Worm (Caenorhabditis elegans): Measurements from ENCODE around the gene idpb-4.

idpb-4 gene

DNA sequence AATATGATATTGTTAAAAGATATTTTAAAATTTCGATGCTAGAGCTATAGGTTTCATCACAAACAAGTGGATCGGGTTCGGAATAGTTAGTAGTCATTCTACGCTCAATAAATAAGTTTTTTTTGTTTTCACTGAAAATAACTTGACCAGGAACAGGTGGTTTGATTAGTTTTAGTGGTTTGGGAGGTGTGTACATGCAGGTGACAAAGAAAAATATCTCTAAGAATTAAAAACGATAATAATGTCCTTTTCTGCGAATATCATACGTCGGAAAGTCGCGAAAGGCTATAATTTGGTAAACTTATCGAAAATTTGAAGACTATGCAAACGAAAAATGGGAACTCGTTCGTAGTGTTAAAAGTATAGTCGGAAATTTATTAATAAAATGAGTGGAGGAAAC lies 27.0 kb downstream of the idpb-4 start, which contains the start of gene srg-15:
srg-15 (minus strand) TSS at position 101 of the 400 bp plus-strand sequence.
- TF ChIP-seq ama-1 (optimal IDR thresholded peaks at IDR 0.05) (no peak), tra-4 (tag; optimal IDR thresholded peaks at IDR 0.05) (no peak), hmg-4 (GFP tag; optimal IDR thresholded peaks at IDR 0.05) (no peak), aly-1 (tag; optimal IDR thresholded peaks at IDR 0.05) (no peak), B0310.2 (tag; optimal IDR thresholded peaks at IDR 0.05) (no peak), tbx-37 (GFP tag; conservative IDR thresholded peaks at IDR 0.05) (no peak), ceh-13 (GFP tag; optimal IDR thresholded peaks at IDR 0.05) (no peak), flt-1 (GFP tag; IDR thresholded peaks at IDR 0.05) (no peak), pes-1 (GFP tag; IDR thresholded peaks at IDR 0.05) (no peak), hnd-1 (tag; optimal IDR thresholded peaks at IDR 0.05) (no peak), ets-7 (tag; optimal IDR thresholded peaks at IDR 0.05) (no peak), tbx-11 (GFP tag; IDR thresholded peaks at IDR 0.05) (no peak)

DNA sequence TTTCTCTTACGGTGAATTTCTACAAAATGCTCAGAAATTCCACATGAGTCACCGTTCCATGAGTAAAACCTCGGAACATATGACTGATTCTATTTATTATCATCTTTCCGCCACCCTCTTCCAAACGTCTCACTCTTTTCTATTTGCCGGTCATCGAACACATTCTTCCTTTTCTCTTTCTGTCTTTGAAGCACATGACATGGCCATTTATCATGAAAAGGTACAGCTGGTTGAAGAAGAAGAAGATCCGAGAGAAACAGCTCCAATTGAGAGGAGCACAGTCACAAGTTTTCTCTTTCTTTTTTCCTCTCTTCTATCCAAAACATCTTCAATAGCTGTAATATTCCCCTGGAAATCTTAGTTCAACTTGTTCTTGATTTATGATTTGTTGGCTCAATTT lies 30.3 kb downstream of the idpb-4 start, which contains the start of gene cup-16:
cup-16 (plus strand) TSS at position 132 of the 400 bp plus-strand sequence.
- TF ChIP-seq ama-1 (optimal IDR thresholded peaks at IDR 0.05) (no peak), ceh-36 (tag; optimal IDR thresholded peaks at IDR 0.05) (no peak), flt-1 (GFP tag; IDR thresholded peaks at IDR 0.05) (no peak), tbx-11 (GFP tag; IDR thresholded peaks at IDR 0.05) (no peak), pes-1 (GFP tag; IDR thresholded peaks at IDR 0.05) (no peak), hnd-1 (tag; optimal IDR thresholded peaks at IDR 0.05) (no peak), B0310.2 (tag; optimal IDR thresholded peaks at IDR 0.05) (no peak), sea-1 (GFP tag; conservative IDR thresholded peaks at IDR 0.05) (no peak), aly-1 (tag; optimal IDR thresholded peaks at IDR 0.05) (no peak), scrt-1 (GFP tag; IDR thresholded peaks at IDR 0.05) (no peak)

DNA sequence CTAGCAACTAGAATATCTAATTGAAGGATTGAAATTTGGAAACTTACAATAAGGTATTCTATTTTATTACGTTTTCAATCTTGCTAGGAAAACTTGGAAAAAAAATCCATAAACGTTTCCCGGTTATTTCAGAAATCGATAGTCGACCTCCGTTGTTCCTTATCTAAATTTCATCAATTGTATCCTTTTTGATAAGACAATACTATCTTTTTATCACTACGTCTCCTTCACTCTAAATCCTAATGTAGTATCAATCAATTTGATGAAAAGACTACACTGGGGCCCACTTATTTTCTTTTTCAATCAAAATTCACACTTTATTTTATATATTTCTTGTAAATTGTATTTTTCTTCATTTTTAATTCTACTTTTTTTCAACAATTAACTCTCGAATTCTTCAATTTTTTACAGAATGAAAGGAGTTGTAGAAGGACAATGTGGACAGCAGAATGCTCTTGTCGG lies 32.9 kb downstream of the idpb-4 start, which contains the start of gene prx-5:
prx-5 (plus strand) TSS at position 412 of the 462 bp plus-strand sequence.
- TF ChIP-seq aly-1 (tag; optimal IDR thresholded peaks at IDR 0.05) = no peak
- no peak for TF ChIP-seq tbx-11 (GFP tag; IDR thresholded peaks at IDR 0.05)
- no peak for TF ChIP-seq tra-4 (tag; optimal IDR thresholded peaks at IDR 0.05)
- TF ChIP-seq B0310.2 (tag; optimal IDR thresholded peaks at IDR 0.05) = no peak
- no peak for TF ChIP-seq hnd-1 (tag; optimal IDR thresholded peaks at IDR 0.05)
- no peak for TF ChIP-seq hmbx-1 (tag; optimal IDR thresholded peaks at IDR 0.05)
- no peak for TF ChIP-seq F13C5.2 (tag; optimal IDR thresholded peaks at IDR 0.05)
- no peak for TF ChIP-seq pes-1 (GFP tag; IDR thresholded peaks at IDR 0.05)
- TF ChIP-seq flt-1 (GFP tag; IDR thresholded peaks at IDR 0.05) = no peak
- TF ChIP-seq tbx-37 (GFP tag; conservative IDR thresholded peaks at IDR 0.05) = no peak

DNA sequence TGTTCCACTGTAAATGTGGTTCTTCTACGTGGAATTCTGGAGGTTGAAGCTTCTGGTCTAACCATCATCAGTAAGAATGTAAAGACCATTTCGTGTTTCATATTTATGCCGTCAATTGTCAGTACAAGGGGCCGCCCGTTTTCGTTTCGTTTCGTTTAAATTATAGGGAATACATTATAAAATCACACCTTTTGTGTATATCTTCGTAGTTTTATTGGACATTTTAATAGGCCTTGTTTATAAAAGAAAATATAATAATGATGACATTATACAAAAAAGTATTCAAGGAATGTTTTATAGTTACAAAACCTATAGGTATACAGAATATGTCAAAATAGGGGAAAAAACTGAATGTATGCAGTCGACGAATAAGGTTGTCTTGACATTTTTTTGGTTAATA lies 33.6 kb downstream of the idpb-4 start, which contains the start of gene ceh-7:
ceh-7 (minus strand) TSS at position 101 of the 400 bp plus-strand sequence.
- TF ChIP-seq tra-4 (tag; optimal IDR thresholded peaks at IDR 0.05) = no peak
- TF ChIP-seq tbx-37 (GFP tag; conservative IDR thresholded peaks at IDR 0.05) = no peak
- no peak for TF ChIP-seq tbx-11 (GFP tag; IDR thresholded peaks at IDR 0.05)
- no peak for TF ChIP-seq hmbx-1 (tag; optimal IDR thresholded peaks at IDR 0.05)
- no peak for TF ChIP-seq ama-1 (optimal IDR thresholded peaks at IDR 0.05)
- no peak for TF ChIP-seq B0310.2 (tag; optimal IDR thresholded peaks at IDR 0.05)
- no peak for TF ChIP-seq ceh-13 (GFP tag; optimal IDR thresholded peaks at IDR 0.05)
- no peak for TF ChIP-seq F13C5.2 (tag; optimal IDR thresholded peaks at IDR 0.05)
- TF ChIP-seq hmg-4 (GFP tag; optimal IDR thresholded peaks at IDR 0.05) = no peak
- no peak for TF ChIP-seq aly-1 (tag; optimal IDR thresholded peaks at IDR 0.05)
- TF ChIP-seq sea-1 (GFP tag; conservative IDR thresholded peaks at IDR 0.05) = no peak
- TF ChIP-seq ets-7 (tag; optimal IDR thresholded peaks at IDR 0.05) = no peak
- no peak for TF ChIP-seq hnd-1 (tag; optimal IDR thresholded peaks at IDR 0.05)
- TF ChIP-seq scrt-1 (GFP tag; IDR thresholded peaks at IDR 0.05) = no peak
- TF ChIP-seq ceh-36 (tag; optimal IDR thresholded peaks at IDR 0.05) = no peak

DNA sequence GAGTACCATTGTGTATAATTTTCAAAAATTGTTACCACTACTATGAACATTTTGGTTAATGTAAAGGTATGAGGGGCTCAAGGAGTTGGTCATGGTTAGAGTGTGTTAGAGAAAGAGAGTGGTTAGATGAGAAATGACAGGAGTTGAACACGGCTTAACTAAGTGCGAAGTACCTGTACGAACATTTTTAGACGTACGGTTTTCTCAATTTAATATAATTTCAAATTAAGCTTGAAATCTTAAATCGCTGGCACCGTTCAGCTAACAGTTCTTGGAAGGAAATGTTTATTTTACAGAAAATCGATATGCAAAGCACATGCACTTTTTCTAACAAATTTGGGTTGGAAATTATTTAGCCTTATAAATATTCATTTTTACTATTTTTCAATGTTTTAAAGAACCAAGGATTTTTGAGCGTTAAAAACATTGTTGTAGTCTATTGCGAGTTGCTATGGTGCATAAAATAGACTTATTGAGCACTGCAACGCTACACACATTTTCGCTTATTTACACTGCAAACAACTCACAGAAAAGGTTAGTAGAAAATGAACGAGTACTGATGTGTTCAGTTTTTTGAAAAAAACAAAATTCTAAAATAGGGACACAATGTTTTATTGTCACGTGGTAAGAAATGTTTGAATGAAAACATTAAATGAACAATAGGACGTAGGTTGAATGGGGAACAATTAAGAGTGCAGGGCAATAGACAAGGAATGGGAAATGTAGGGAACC lies 35.6 kb downstream of the idpb-4 start, which contains the start of gene sphk-1:
sphk-1 (minus strand) TSS at position 51 of the 732 bp plus-strand sequence.
- no peak for TF ChIP-seq flt-1 (GFP tag; IDR thresholded peaks at IDR 0.05)
- TF ChIP-seq B0310.2 (tag; optimal IDR thresholded peaks at IDR 0.05) = no peak
- TF ChIP-seq ama-1 (optimal IDR thresholded peaks at IDR 0.05) = no peak
- no peak for TF ChIP-seq hnd-1 (tag; optimal IDR thresholded peaks at IDR 0.05)
- no peak for TF ChIP-seq hmbx-1 (tag; optimal IDR thresholded peaks at IDR 0.05)
- no peak for TF ChIP-seq aly-1 (tag; optimal IDR thresholded peaks at IDR 0.05)
- no peak for TF ChIP-seq ceh-13 (GFP tag; optimal IDR thresholded peaks at IDR 0.05)
- TF ChIP-seq pes-1 (GFP tag; IDR thresholded peaks at IDR 0.05) = no peak
- TF ChIP-seq tbx-37 (GFP tag; conservative IDR thresholded peaks at IDR 0.05) = no peak
- TF ChIP-seq tra-4 (tag; optimal IDR thresholded peaks at IDR 0.05) = no peak
- TF ChIP-seq tbx-11 (GFP tag; IDR thresholded peaks at IDR 0.05) = no peak
- TF ChIP-seq sea-1 (GFP tag; conservative IDR thresholded peaks at IDR 0.05) = no peak
- no peak for TF ChIP-seq scrt-1 (GFP tag; IDR thresholded peaks at IDR 0.05)
- no peak for TF ChIP-seq ceh-36 (tag; optimal IDR thresholded peaks at IDR 0.05)
- TF ChIP-seq hmg-4 (GFP tag; optimal IDR thresholded peaks at IDR 0.05) = no peak
- no peak for TF ChIP-seq ets-7 (tag; optimal IDR thresholded peaks at IDR 0.05)
- TF ChIP-seq F13C5.2 (tag; optimal IDR thresholded peaks at IDR 0.05) = no peak

DNA sequence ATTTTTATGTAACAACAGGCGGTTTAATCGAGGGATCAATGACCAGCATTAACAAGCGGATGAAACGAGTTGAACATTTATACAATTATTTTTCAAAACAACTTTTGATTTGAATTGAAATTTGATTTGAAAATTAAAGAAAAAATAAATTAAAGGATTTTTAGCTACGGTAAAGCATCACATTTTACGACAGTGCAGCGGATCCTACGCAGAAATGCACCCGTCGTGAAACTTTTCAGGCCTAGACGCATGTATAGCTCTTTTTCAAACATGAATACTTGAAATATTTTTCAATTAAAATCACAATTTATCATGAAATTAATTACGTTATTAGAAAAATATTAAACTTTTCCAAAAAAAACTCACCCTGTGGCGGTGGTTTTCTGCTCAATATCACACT lies 36.3 kb downstream of the idpb-4 start:
- TF ChIP-seq hmg-4 (GFP tag; optimal IDR thresholded peaks at IDR 0.05) = no peak
- no peak for TF ChIP-seq flt-1 (GFP tag; IDR thresholded peaks at IDR 0.05)
- no peak for TF ChIP-seq F13C5.2 (tag; optimal IDR thresholded peaks at IDR 0.05)
- no peak for TF ChIP-seq ets-7 (tag; optimal IDR thresholded peaks at IDR 0.05)

DNA sequence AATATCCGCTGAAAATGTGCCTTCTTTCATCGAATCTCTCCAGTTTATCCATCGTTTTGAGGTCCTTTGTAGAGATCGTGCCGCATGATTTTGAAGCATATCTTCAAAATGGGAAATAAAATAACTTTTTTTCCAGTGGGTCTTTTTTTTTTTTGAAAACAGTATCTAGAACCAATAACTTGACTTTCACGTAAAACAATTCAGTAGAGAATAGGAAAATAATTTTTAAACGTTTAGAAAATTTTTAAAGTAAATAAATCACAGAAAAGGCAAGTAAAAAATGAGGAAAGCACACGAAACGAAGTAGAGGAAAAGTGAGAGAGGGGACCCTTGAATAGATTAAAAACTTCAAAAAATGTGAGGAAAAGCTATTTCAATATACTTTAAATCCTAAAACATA lies 38.5 kb downstream of the idpb-4 start, which contains the start of gene chdh-1:
chdh-1 (minus strand) TSS at position 101 of the 400 bp plus-strand sequence.
- TF ChIP-seq ama-1 (optimal IDR thresholded peaks at IDR 0.05) (no peak), scrt-1 (GFP tag; IDR thresholded peaks at IDR 0.05) (no peak), F13C5.2 (tag; optimal IDR thresholded peaks at IDR 0.05) (no peak), tbx-37 (GFP tag; conservative IDR thresholded peaks at IDR 0.05) (no peak), hnd-1 (tag; optimal IDR thresholded peaks at IDR 0.05) (no peak), ets-7 (tag; optimal IDR thresholded peaks at IDR 0.05) (no peak), tbx-11 (GFP tag; IDR thresholded peaks at IDR 0.05) (no peak), sea-1 (GFP tag; conservative IDR thresholded peaks at IDR 0.05) (no peak), hmbx-1 (tag; optimal IDR thresholded peaks at IDR 0.05) (no peak), B0310.2 (tag; optimal IDR thresholded peaks at IDR 0.05) (no peak), ceh-36 (tag; optimal IDR thresholded peaks at IDR 0.05) (no peak), flt-1 (GFP tag; IDR thresholded peaks at IDR 0.05) (no peak), pes-1 (GFP tag; IDR thresholded peaks at IDR 0.05) (no peak), ceh-13 (GFP tag; optimal IDR thresholded peaks at IDR 0.05) (no peak), hmg-4 (GFP tag; optimal IDR thresholded peaks at IDR 0.05) (no peak), tra-4 (tag; optimal IDR thresholded peaks at IDR 0.05) (no peak), aly-1 (tag; optimal IDR thresholded peaks at IDR 0.05) (no peak)

All from whole organism, early embryonic.